Fruit fly (Drosophila melanogaster): Measurements from ENCODE around the gene CG43335.

Gene CG43335

dm6 chr3R:15677550-15677973 is 42.3 kb downstream of the CG43335 start (continued):
- no peak for TF ChIP-seq Spps (tag; optimal IDR thresholded peaks at IDR 0.05)
- no peak for TF ChIP-seq CG18619 (GFP tag; optimal IDR thresholded peaks at IDR 0.05)
- no peak; the same call in 1 of the 2 replicates for TF ChIP-seq vvl (GFP tag; IDR thresholded peaks at IDR 0.05)
- peak; percentile 21 for TF ChIP-seq CG12071 (GFP tag; optimal IDR thresholded peaks at IDR 0.05)
- no peak for TF ChIP-seq CG16779 (GFP tag; IDR thresholded peaks at IDR 0.05)
- TF ChIP-seq CG3838 (GFP tag; optimal IDR thresholded peaks at IDR 0.05): no peak
- TF ChIP-seq CoRest (tag; optimal IDR thresholded peaks at IDR 0.05): no peak
- no peak for TF ChIP-seq klu (GFP tag; IDR thresholded peaks at IDR 0.05)
- no peak for TF ChIP-seq z (GFP tag; IDR thresholded peaks at IDR 0.05)
- TF ChIP-seq Side (GFP tag; optimal IDR thresholded peaks at IDR 0.05): no peak
- no peak for TF ChIP-seq CG14667 (GFP tag; IDR thresholded peaks at IDR 0.05)
- TF ChIP-seq Lhr (GFP tag; optimal IDR thresholded peaks at IDR 0.05): peak; percentile 26
- TF ChIP-seq esg (GFP tag; conservative IDR thresholded peaks at IDR 0.05): no peak
- no peak for TF ChIP-seq nerfin-2 (GFP tag; IDR thresholded peaks at IDR 0.05; ENCODE audit: partially characterized antibody)
- peak; percentile 57 for TF ChIP-seq CG6813 (GFP tag; optimal IDR thresholded peaks at IDR 0.05)
- no peak for TF ChIP-seq CG11695 (GFP tag; IDR thresholded peaks at IDR 0.05)
- TF ChIP-seq Doc3 (GFP tag; IDR thresholded peaks at IDR 0.05; ENCODE audit: partially characterized antibody): no peak
- TF ChIP-seq fru (optimal IDR thresholded peaks at IDR 0.05): no peak
- no peak for TF ChIP-seq D (optimal IDR thresholded peaks at IDR 0.05)
- TF ChIP-seq D (GFP tag; optimal IDR thresholded peaks at IDR 0.05): peak; percentile 50
- TF ChIP-seq stwl (tag; optimal IDR thresholded peaks at IDR 0.05): no peak
- TF ChIP-seq hb (GFP tag; IDR thresholded peaks at IDR 0.05; ENCODE audit: partially characterized antibody): no peak
- no peak for TF ChIP-seq CG6683 (GFP tag; optimal IDR thresholded peaks at IDR 0.05)
- TF ChIP-seq ham (GFP tag; IDR thresholded peaks at IDR 0.05): no peak
- TF ChIP-seq chif (GFP tag; optimal IDR thresholded peaks at IDR 0.05): no peak
- no peak for TF ChIP-seq NFAT (GFP tag; IDR thresholded peaks at IDR 0.05)
- TF ChIP-seq D19B (GFP tag; optimal IDR thresholded peaks at IDR 0.05): no peak
- TF ChIP-seq Gug (GFP tag; IDR thresholded peaks at IDR 0.05): no peak
- TF ChIP-seq CG31224 (GFP tag; IDR thresholded peaks at IDR 0.05): no peak
- TF ChIP-seq cas (GFP tag; IDR thresholded peaks at IDR 0.05): no peak
- peak in 1 of 2 experiments; percentile 99 for TF ChIP-seq Eip74EF (GFP tag; optimal IDR thresholded peaks at IDR 0.05)
- no peak for TF ChIP-seq h (optimal IDR thresholded peaks at IDR 0.05)
- peak; percentile 39; the same call in 1 of the 2 replicates for TF ChIP-seq Xrp1 (GFP tag; IDR thresholded peaks at IDR 0.05)
- no peak for TF ChIP-seq CG17612 (GFP tag; IDR thresholded peaks at IDR 0.05)
- TF ChIP-seq CG3726 (GFP tag; IDR thresholded peaks at IDR 0.05): 0 out of 3 replicates have a peak, but pooled peaks have one; percentile 20
- TF ChIP-seq H2.0 (GFP tag; IDR thresholded peaks at IDR 0.05): no peak
- TF ChIP-seq eve (GFP tag; optimal IDR thresholded peaks at IDR 0.05): no peak
- TF ChIP-seq Antp (GFP tag; optimal IDR thresholded peaks at IDR 0.05): no peak
- no peak for TF ChIP-seq Mad (GFP tag; optimal IDR thresholded peaks at IDR 0.05)
- no peak for TF ChIP-seq CG1792 (GFP tag; optimal IDR thresholded peaks at IDR 0.05)
- TF ChIP-seq jigr1 (GFP tag; IDR thresholded peaks at IDR 0.05): no peak
- TF ChIP-seq NC2α (GFP tag; optimal IDR thresholded peaks at IDR 0.05): no peak
- TF ChIP-seq Sox100B (GFP tag; optimal IDR thresholded peaks at IDR 0.05): peak; percentile 51
- TF ChIP-seq dati (GFP tag; IDR thresholded peaks at IDR 0.05): no peak
- no peak for TF ChIP-seq CG10321 (GFP tag; IDR thresholded peaks at IDR 0.05)
- TF ChIP-seq salm (tag; optimal IDR thresholded peaks at IDR 0.05): no peak
- no peak for TF ChIP-seq fd3F (GFP tag; optimal IDR thresholded peaks at IDR 0.05)
- no peak for TF ChIP-seq CG11398 (GFP tag; optimal IDR thresholded peaks at IDR 0.05)
- TF ChIP-seq crol (GFP tag; IDR thresholded peaks at IDR 0.05): peak; percentile 92
- no peak for TF ChIP-seq ab (GFP tag; optimal IDR thresholded peaks at IDR 0.05)
- TF ChIP-seq gsb-n (tag; optimal IDR thresholded peaks at IDR 0.05): no peak
- no peak for TF ChIP-seq sob (GFP tag; IDR thresholded peaks at IDR 0.05)
- TF ChIP-seq CG14014 (GFP tag; IDR thresholded peaks at IDR 0.05): no peak
- no peak for TF ChIP-seq lilli (GFP tag; optimal IDR thresholded peaks at IDR 0.05)
